Fruit fly (Drosophila melanogaster) Kc167 (cell line): ENCODE data around the gene CG13081.

Experiments used
- Sin3A ChIP-seq: fragments of >200 bp; optimal IDR thresholded peaks from 2 replicates; lab custom pipeline; 2018; ENCODE audit warnings: missing external identifiers
- h ChIP-seq: fragments of >200 bp; optimal IDR thresholded peaks from 3 replicates; lab custom pipeline; 2018; ENCODE audit warnings: missing external identifiers
- psq ChIP-seq: fragments of >200 bp; optimal IDR thresholded peaks from 2 replicates; lab custom pipeline; 2017; ENCODE audit warnings: missing external identifiers

DNA sequence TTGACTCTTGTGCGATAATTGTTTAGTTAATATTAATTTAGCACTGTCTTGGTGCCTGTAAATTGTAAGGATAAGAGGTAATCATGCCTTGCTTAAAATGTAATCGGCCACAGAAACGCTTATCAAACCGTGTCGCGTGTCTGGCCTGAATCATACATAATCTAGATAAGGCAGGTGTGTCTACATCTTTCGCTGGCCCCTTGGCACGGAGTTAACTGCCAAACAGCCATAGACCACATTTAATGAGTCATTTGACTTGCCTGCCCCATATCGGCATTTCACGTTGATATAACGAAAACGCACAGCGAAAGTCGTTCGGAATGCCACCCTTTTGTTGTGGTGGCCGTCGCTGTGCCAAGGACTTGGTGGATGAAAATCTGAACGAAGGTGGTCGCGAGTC, 5.2 kb upstream of the CG13081 start, which contains the start of gene CG31697:
- TF ChIP-seq Sin3A (lab: Kevin White, UChicago) (no peak), h (no peak), psq (lab: Kevin White, UChicago) (no peak)
